Fruit fly (Drosophila melanogaster): ENCODE results near the gene CG42249.

DNA sequence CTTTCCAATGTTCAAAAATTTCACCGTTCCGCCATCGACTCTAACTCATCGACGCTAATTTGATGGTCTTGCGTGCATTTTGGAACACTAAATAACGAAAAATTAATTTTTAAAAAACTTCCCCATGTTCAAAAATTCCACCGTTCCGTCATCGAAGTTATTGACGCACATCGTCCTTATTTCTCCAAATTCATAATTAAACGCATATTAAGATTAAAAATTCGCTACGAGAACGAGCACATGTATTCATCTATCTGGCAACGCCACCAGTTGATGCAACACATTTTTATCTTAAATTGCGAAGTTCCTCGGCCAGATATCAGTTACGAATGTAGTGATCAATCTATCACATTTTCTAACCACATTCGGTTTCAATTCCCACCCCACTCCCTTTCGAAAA, 53.1 kb downstream of the CG42249 start, which contains the start of gene Lint-1:
- no peak for TF ChIP-seq gl (tag; optimal IDR thresholded peaks at IDR 0.05)
- TF ChIP-seq rn (GFP tag; IDR thresholded peaks at IDR 0.05), result no peak
- no peak for TF ChIP-seq CG12605 (GFP tag; IDR thresholded peaks at IDR 0.05)
- no peak for TF ChIP-seq EcR (GFP tag; optimal IDR thresholded peaks at IDR 0.05)

All from whole organism, pupa.